Worm (Caenorhabditis elegans) whole organism, midembryonic: ENCODE results near the gene pgph-1.

Experiments used
- cog-1 ChIP-seq: sonication (generic microtip); optimal IDR thresholded peaks from 2 replicates; lab custom pipeline; 2016; ENCODE audit warnings: missing genetic modification characterization, missing compliant biosample characterization
- flt-1 ChIP-seq: fragments of 200-800 bp; sonication (Bioruptor generic); IDR thresholded peaks from 2 replicates; pipeline ENCODE4 v1.3.6; 2022; ENCODE audit warnings: missing genetic modification characterization, missing compliant biosample characterization
- klf-2 ChIP-seq: fragments of 200-800 bp; sonication (Bioruptor generic); conservative IDR thresholded peaks from 2 replicates; pipeline ENCODE4 v1.3.6; 2022; ENCODE audit warnings: missing genetic modification reagents, missing genetic modification characterization, missing compliant biosample characterization
- med-1 ChIP-seq: sonication (generic microtip); optimal IDR thresholded peaks from 2 replicates; lab custom pipeline; 2017; ENCODE audit warnings: missing genetic modification characterization, mild to moderate bottlenecking, missing compliant biosample characterization, antibody characterized with exemption, missing genetic modification reagents; ENCODE audit not compliant: insufficient read depth
- tab-1 ChIP-seq: fragments of 200-800 bp; sonication (Bioruptor generic); IDR thresholded peaks from 2 replicates; pipeline ENCODE4 v1.3.6; 2022; ENCODE audit warnings: missing genetic modification characterization, missing compliant biosample characterization
- ztf-23 ChIP-seq: fragments of 200-800 bp; sonication (Bioruptor generic); IDR thresholded peaks from 2 replicates; pipeline ENCODE4 v1.3.6; 2022; ENCODE audit warnings: missing genetic modification reagents, missing genetic modification characterization, missing compliant biosample characterization
- ztf-29 ChIP-seq: fragments of 200-800 bp; sonication (Bioruptor generic); IDR thresholded peaks from 2 replicates; pipeline ENCODE4 v1.3.6; 2022; ENCODE audit warnings: missing genetic modification reagents, missing genetic modification characterization, missing compliant biosample characterization

ce11 chrV:5722093-5722492, 31.2 kb downstream of the pgph-1 start:
- no peak for TF ChIP-seq flt-1 (GFP tag; lab: Robert Waterston, UW)
- TF ChIP-seq ztf-29 (GFP tag; lab: Robert Waterston, UW): no peak
- TF ChIP-seq tab-1 (GFP tag; lab: Robert Waterston, UW): no peak
- no peak for TF ChIP-seq klf-2 (GFP tag; lab: Robert Waterston, UW)
- TF ChIP-seq ztf-23 (GFP tag; lab: Robert Waterston, UW): no peak
- TF ChIP-seq cog-1 (tag; lab: Kevin White, UChicago): no peak
- TF ChIP-seq med-1 (GFP tag; lab: Kevin White, UChicago): no peak
